Worm (Caenorhabditis elegans) whole organism, L4 larva: ENCODE measurements around the gene T27A10.5.

ENCODE experiments used
- R02D3.7 ChIP-seq: fragments of 150-350 bp; sonication (generic microtip); optimal IDR thresholded peaks from 3 replicates; lab custom pipeline; 2014; ENCODE audit warnings: missing biosample characterization, missing genetic modification characterization
- T20F7.1 ChIP-seq: fragments of 200-800 bp; sonication (Bioruptor generic); optimal IDR thresholded peaks from 2 replicates; lab custom pipeline; 2018; ENCODE audit warnings: mild to moderate bottlenecking, missing genetic modification characterization, missing compliant biosample characterization
- aha-1 ChIP-seq: fragments of 150-350 bp; peaks from one replicate; lab custom pipeline; 2014; ENCODE audit warnings: missing biosample characterization, missing genetic modification characterization
- aly-2 ChIP-seq: sonication (generic microtip); optimal IDR thresholded peaks from 2 replicates; lab custom pipeline; 2018; ENCODE audit warnings: missing biosample characterization, missing genetic modification characterization
- ama-1 ChIP-seq: fragments of 150-350 bp; optimal IDR thresholded peaks from 2 replicates; lab custom pipeline; 2014; ENCODE audit warnings: inconsistent platforms, mixed read lengths
- attf-4 ChIP-seq: sonication (generic microtip); optimal IDR thresholded peaks from 3 replicates; lab custom pipeline; 2017; ENCODE audit warnings: missing biosample characterization, missing genetic modification characterization
- ceh-82 ChIP-seq: sonication (generic microtip); optimal IDR thresholded peaks from 2 replicates; lab custom pipeline; 2017; ENCODE audit warnings: missing biosample characterization, missing genetic modification characterization
- daf-16 ChIP-seq, 3 experiments: sonication (generic microtip); optimal IDR thresholded peaks; 2 replicates each; lab custom pipeline; 2016 to 2017; ENCODE audit warnings: missing genetic modification characterization in 3 of 3, missing genetic modification reagents in 3 of 3, mild to moderate bottlenecking in 2 of 3, missing compliant biosample characterization in 2 of 3, missing biosample characterization in 1 of 3, moderate library complexity in 1 of 3
- daf-8 ChIP-seq: fragments of 200-800 bp; sonication (Bioruptor generic); IDR thresholded peaks from 2 replicates; pipeline ENCODE4 v1.3.6; 2022; ENCODE audit warnings: missing genetic modification characterization, missing compliant biosample characterization
- dmd-6 ChIP-seq: fragments of 200-800 bp; sonication (Bioruptor generic); IDR thresholded peaks from 2 replicates; pipeline ENCODE4 v1.3.6; 2022; ENCODE audit warnings: missing genetic modification reagents, missing genetic modification characterization, missing compliant biosample characterization
- dmd-8 ChIP-seq: fragments of 200-800 bp; sonication (Bioruptor generic); IDR thresholded peaks from 2 replicates; pipeline ENCODE4 v1.3.6; 2022; ENCODE audit warnings: missing genetic modification characterization, missing compliant biosample characterization
- dve-1 ChIP-seq: sonication (generic microtip); optimal IDR thresholded peaks from 2 replicates; lab custom pipeline; 2017; ENCODE audit warnings: antibody characterized with exemption, mild to moderate bottlenecking, missing genetic modification characterization, missing compliant biosample characterization; ENCODE audit not compliant: insufficient read depth
- fkh-10 ChIP-seq: fragments of 150-350 bp; optimal IDR thresholded peaks from 2 replicates; lab custom pipeline; 2014; ENCODE audit warnings: missing biosample characterization, missing genetic modification reagents, missing genetic modification characterization
- fos-1 ChIP-seq: fragments of 150-350 bp; optimal IDR thresholded peaks from 2 replicates; lab custom pipeline; 2014; ENCODE audit warnings: missing biosample characterization, missing genetic modification characterization
- gei-8 ChIP-seq: fragments of 200-800 bp; sonication (Bioruptor generic); optimal IDR thresholded peaks from 2 replicates; lab custom pipeline; 2018; ENCODE audit warnings: mild to moderate bottlenecking, missing genetic modification characterization, missing compliant biosample characterization
- hlh-11 ChIP-seq: fragments of 200-800 bp; sonication (Bioruptor generic); optimal IDR thresholded peaks from 2 replicates; lab custom pipeline; 2018; ENCODE audit warnings: mild to moderate bottlenecking, missing genetic modification characterization, missing compliant biosample characterization
- hlh-30 ChIP-seq: sonication (generic microtip); optimal IDR thresholded peaks from 2 replicates; lab custom pipeline; 2017; ENCODE audit warnings: antibody characterized with exemption, mild to moderate bottlenecking, missing genetic modification characterization, missing compliant biosample characterization; ENCODE audit not compliant: insufficient read depth
- jun-1 ChIP-seq: fragments of 150-350 bp; optimal IDR thresholded peaks from 2 replicates; lab custom pipeline; 2014; ENCODE audit warnings: missing biosample characterization, missing genetic modification reagents, missing genetic modification characterization
- mdt-29 ChIP-seq: fragments of 200-800 bp; sonication (Bioruptor generic); IDR thresholded peaks from 2 replicates; pipeline ENCODE4 v1.3.6; 2022; ENCODE audit warnings: missing genetic modification reagents, missing genetic modification characterization, missing compliant biosample characterization
- mxl-3 ChIP-seq: fragments of 200-800 bp; sonication (Bioruptor generic); optimal IDR thresholded peaks from 2 replicates; lab custom pipeline; 2018; ENCODE audit warnings: mild to moderate bottlenecking, missing genetic modification characterization, missing compliant biosample characterization
- nhr-237 ChIP-seq: sonication (generic microtip); optimal IDR thresholded peaks from 2 replicates; lab custom pipeline; 2017; ENCODE audit warnings: missing biosample characterization, missing genetic modification characterization
- nhr-28 ChIP-seq: fragments of 150-350 bp; optimal IDR thresholded peaks from 2 replicates; lab custom pipeline; 2014; ENCODE audit warnings: missing biosample characterization, missing genetic modification characterization
- nhr-6 ChIP-seq: fragments of 150-350 bp; optimal IDR thresholded peaks from 2 replicates; lab custom pipeline; 2014; ENCODE audit warnings: missing biosample characterization, missing genetic modification characterization
- pha-4 ChIP-seq, 2 experiments: fragments of 150-350 bp in 1 of 2; fragments of 200-800 bp in 1 of 2; sonication (Bioruptor generic) in 1 of 2; IDR thresholded peaks in 1 of 2; optimal IDR thresholded peaks in 1 of 2; 2 replicates each; pipeline versions ENCODE4 v1.3.6 to Lab custom; 2014 to 2022; ENCODE audit warnings: missing genetic modification characterization in 2 of 2, missing genetic modification reagents in 2 of 2, missing biosample characterization in 1 of 2, missing compliant biosample characterization in 1 of 2
- php-3 ChIP-seq: fragments of 200-800 bp; sonication (Bioruptor generic); IDR thresholded peaks from 2 replicates; pipeline ENCODE4 v1.3.6; 2022; ENCODE audit warnings: missing genetic modification reagents, missing genetic modification characterization, missing compliant biosample characterization
- pqm-1 ChIP-seq: sonication (generic microtip); optimal IDR thresholded peaks from 2 replicates; lab custom pipeline; 2017; ENCODE audit warnings: missing biosample characterization, missing genetic modification characterization
- sdz-12 ChIP-seq: fragments of 200-800 bp; sonication (Bioruptor generic); optimal IDR thresholded peaks from 2 replicates; lab custom pipeline; 2018; ENCODE audit warnings: mild to moderate bottlenecking, missing genetic modification characterization, missing compliant biosample characterization
- set-16 ChIP-seq: fragments of 200-800 bp; sonication (Bioruptor generic); IDR thresholded peaks from 2 replicates; pipeline ENCODE4 v1.3.6; 2022; ENCODE audit warnings: missing genetic modification reagents, missing genetic modification characterization, missing compliant biosample characterization
- tag-97 ChIP-seq: fragments of 200-800 bp; sonication (Bioruptor generic); IDR thresholded peaks from 2 replicates; pipeline ENCODE4 v1.3.6; 2022; ENCODE audit warnings: missing genetic modification characterization, missing compliant biosample characterization
- tra-1 ChIP-seq: fragments of 200-800 bp; sonication (Bioruptor generic); IDR thresholded peaks from 2 replicates; pipeline ENCODE4 v1.3.6; 2022; ENCODE audit warnings: missing genetic modification reagents, missing genetic modification characterization, missing compliant biosample characterization
- unc-62 ChIP-seq, 3 experiments: fragments of 150-350 bp in 1 of 3; sonication (generic microtip); optimal IDR thresholded peaks in 2 of 3; peaks in 1 of 3; 1 replicate in 1 of 3; 2 replicates in 2 of 3; lab custom pipeline; 2014 to 2017; ENCODE audit warnings: missing biosample characterization in 3 of 3, missing genetic modification characterization in 3 of 3, missing genetic modification reagents in 3 of 3, missing genotype in 1 of 3
- zfp-2 ChIP-seq: sonication (generic microtip); optimal IDR thresholded peaks from 2 replicates; lab custom pipeline; 2016; ENCODE audit warnings: mild to moderate bottlenecking, missing genetic modification characterization, missing compliant biosample characterization
- zfp-3 ChIP-seq: fragments of 200-800 bp; sonication (Bioruptor generic); conservative IDR thresholded peaks from 2 replicates; pipeline ENCODE4 v1.3.6; 2022; ENCODE audit warnings: missing genetic modification reagents, missing genetic modification characterization, missing compliant biosample characterization
- ztf-7 ChIP-seq: fragments of 150-350 bp; optimal IDR thresholded peaks from 2 replicates; lab custom pipeline; 2014; ENCODE audit warnings: missing biosample characterization, missing genetic modification characterization

The T27A10.5 gene

ce11 chrX:3601531-3601930 lies 28.1 kb upstream of the T27A10.5 start, which contains the start of gene C18B2.3:
C18B2.3 (plus strand) TSS chrX:3601831.
- TF ChIP-seq unc-62 (GFP tag; optimal IDR thresholded peaks at IDR 0.05 in 1 of 2; lab: Kevin White, UChicago) (peak in 1 of 2 experiments; percentile 87), unc-62 (tag; optimal IDR thresholded peaks at IDR 0.05; lab: Kevin White, UChicago) (no peak), fos-1 (no peak)
- TF ChIP-seq, all 104 proteins: peak for 1

DNA sequence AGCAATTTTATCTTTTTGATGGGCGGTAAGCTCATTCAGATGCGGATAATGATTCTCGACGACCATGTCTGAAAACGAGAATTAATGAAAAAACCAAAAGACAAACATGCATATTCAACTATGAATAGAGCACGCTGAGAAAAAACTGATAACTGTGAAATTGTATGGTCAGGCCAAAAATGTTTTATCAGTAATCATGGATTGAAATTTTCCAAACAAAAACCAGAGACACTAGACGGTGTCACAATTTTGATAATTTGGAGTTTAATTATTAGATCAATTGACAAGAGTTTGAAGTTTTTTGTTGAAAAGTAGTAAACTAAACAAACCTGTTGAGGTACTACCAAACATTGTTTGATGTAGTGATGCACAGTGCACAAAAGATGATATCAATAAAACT lies 27.0 kb upstream of the T27A10.5 start, which contains the start of gene cgr-1:
cgr-1 (minus strand) TSS at position 68 of the 400 bp plus-strand sequence.
- no peak for TF ChIP-seq ceh-82
- TF ChIP-seq dmd-6 (GFP tag; lab: Robert Waterston, UW) = peak; percentile 13; the same call in 1 of the 2 replicates
- TF ChIP-seq nhr-28 (tag; lab: Kevin White, UChicago) = peak; percentile 57
- peak; percentile 63 for TF ChIP-seq dve-1 (tag; lab: Kevin White, UChicago)
- no peak for TF ChIP-seq daf-16 (GFP tag; optimal IDR thresholded peaks at IDR 0.05; lab: Kevin White, UChicago)
- TF ChIP-seq daf-16 (tag; optimal IDR thresholded peaks at IDR 0.05; lab: Kevin White, UChicago) = peak; percentile 80
- TF ChIP-seq pqm-1 (tag; lab: Kevin White, UChicago) = peak; percentile 46
- no peak for TF ChIP-seq ama-1
- peak; percentile 47 for TF ChIP-seq hlh-11

ce11 chrX:3599860-3600259 lies 26.5 kb upstream of the T27A10.5 start:
- TF ChIP-seq tag-97 (GFP tag; lab: Robert Waterston, UW) (no peak), daf-16 (GFP tag; optimal IDR thresholded peaks at IDR 0.05; lab: Kevin White, UChicago) (peak in 1 of 2 experiments; percentile 84), daf-16 (tag; optimal IDR thresholded peaks at IDR 0.05; lab: Kevin White, UChicago) (no peak)

DNA sequence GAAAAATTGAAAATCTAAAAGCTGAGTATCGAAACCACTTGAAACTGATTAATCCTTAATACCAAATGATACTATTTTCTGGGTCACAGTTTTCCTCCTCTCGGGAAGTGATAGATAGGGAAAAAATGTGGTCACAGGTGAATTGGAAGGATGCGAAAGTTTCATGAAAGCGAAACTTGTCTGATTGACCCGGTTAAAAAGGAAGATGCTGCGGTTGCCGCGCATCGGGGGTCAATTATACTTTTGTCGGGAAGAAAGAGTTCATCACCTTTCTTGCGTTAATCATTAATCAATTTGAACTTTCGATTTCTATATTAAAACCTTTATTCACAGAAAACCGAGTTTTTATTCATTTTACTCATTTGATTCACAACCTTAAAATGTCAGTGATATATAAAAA lies 23.6 kb upstream of the T27A10.5 start:
- TF ChIP-seq pha-4 (GFP tag; IDR thresholded peaks at IDR 0.05; lab: Robert Waterston, UW) (no peak), pha-4 (tag; optimal IDR thresholded peaks at IDR 0.05; lab: Kevin White, UChicago) (no peak), fkh-10 (GFP tag; lab: Kevin White, UChicago) (no peak), ztf-7 (no peak), nhr-237 (tag; lab: Kevin White, UChicago) (no peak), fos-1 (no peak), hlh-11 (no peak), daf-8 (GFP tag; lab: Robert Waterston, UW) (no peak), hlh-30 (tag; lab: Kevin White, UChicago) (no peak)
- TF ChIP-seq, all 104 proteins: peak for 0

- TF ChIP-seq T20F7.1 = no peak
- TF ChIP-seq hlh-11 = peak; percentile 55
- no peak for TF ChIP-seq fos-1
- no peak for TF ChIP-seq zfp-2 (tag; lab: Kevin White, UChicago)
- TF ChIP-seq unc-62 (GFP tag; optimal IDR thresholded peaks at IDR 0.05 in 1 of 2; lab: Kevin White, UChicago) = peak in 1 of 2 experiments; percentile 9
- no peak for TF ChIP-seq unc-62 (tag; optimal IDR thresholded peaks at IDR 0.05; lab: Kevin White, UChicago)
- peak; percentile 41 for TF ChIP-seq mxl-3 (GFP tag; lab: Kevin White, UChicago)
Observed at ce11 chrX:3596303-3596772, 23.0 kb upstream of the T27A10.5 start, which contains the start of gene T27A10.6. T27A10.6 (minus strand) TSS chrX:3596353.

- TF ChIP-seq hlh-30 (tag; lab: Kevin White, UChicago) (no peak), unc-62 (GFP tag; optimal IDR thresholded peaks at IDR 0.05 in 1 of 2; lab: Kevin White, UChicago) (peak in 1 of 2 experiments; percentile 11), unc-62 (tag; optimal IDR thresholded peaks at IDR 0.05; lab: Kevin White, UChicago) (no peak)
Observed at ce11 chrX:3590510-3590909, 17.1 kb upstream of the T27A10.5 start.

ce11 chrX:3585625-3586024 lies 12.2 kb upstream of the T27A10.5 start, which contains the start of gene T27A10.2:
T27A10.2 (plus strand) TSS chrX:3585957.
- TF ChIP-seq zfp-3 (GFP tag; lab: Robert Waterston, UW) = no peak
- no peak for TF ChIP-seq T20F7.1
- TF ChIP-seq aha-1 = peak; percentile 65
- TF ChIP-seq gei-8 = no peak
- TF ChIP-seq nhr-6 (tag; lab: Kevin White, UChicago) = no peak
- no peak for TF ChIP-seq aly-2 (tag; lab: Kevin White, UChicago)
- no peak for TF ChIP-seq jun-1
- TF ChIP-seq attf-4 (tag; lab: Kevin White, UChicago) = no peak
- no peak for TF ChIP-seq R02D3.7 (tag; lab: Kevin White, UChicago)
- TF ChIP-seq mdt-29 (GFP tag; lab: Robert Waterston, UW) = no peak
- peak; percentile 73 for TF ChIP-seq set-16
- TF ChIP-seq sdz-12 = no peak
- no peak for TF ChIP-seq tra-1 (GFP tag; lab: Robert Waterston, UW)
- TF ChIP-seq php-3 = no peak
- TF ChIP-seq dve-1 (tag; lab: Kevin White, UChicago) = no peak
- no peak for TF ChIP-seq dmd-8 (GFP tag; lab: Robert Waterston, UW)
